Worm (Caenorhabditis elegans): ENCODE measurements around the gene asp-6.

DNA sequence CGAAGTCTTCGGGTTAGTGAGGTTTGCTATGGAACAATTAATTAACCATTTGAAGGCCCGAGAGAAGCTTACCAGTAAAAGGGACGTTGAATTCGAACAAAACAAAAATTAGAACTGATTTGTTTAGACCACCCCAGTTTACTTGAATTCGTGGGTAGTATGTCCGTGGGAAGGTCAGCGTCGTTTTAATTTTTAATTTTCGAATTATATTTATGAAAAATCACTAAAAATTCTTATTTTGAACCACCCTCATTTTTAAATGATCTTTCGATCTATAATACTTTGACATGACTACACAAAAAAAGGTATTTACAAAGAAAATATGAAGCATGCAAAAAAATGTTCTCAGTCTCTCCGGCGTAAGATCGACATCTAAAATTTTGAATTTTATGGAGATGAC lies 23.3 kb downstream of the asp-6 start, which contains the start of gene C16D9.5:
- TF ChIP-seq lim-6 (tag; optimal IDR thresholded peaks at IDR 0.05) (no peak), K02D7.2 (tag; optimal IDR thresholded peaks at IDR 0.05) (no peak), lin-11 (tag; optimal IDR thresholded peaks at IDR 0.05) (no peak), dmd-4 (tag; optimal IDR thresholded peaks at IDR 0.05; ENCODE audit: borderline replicate concordance) (no peak), rnt-1 (tag; optimal IDR thresholded peaks at IDR 0.05) (no peak)
